Fruit fly (Drosophila melanogaster): ENCODE results near the gene nyo.
A peak's percentile ranks its signal among the peaks of the same experiment; 100 is the strongest.

DNA sequence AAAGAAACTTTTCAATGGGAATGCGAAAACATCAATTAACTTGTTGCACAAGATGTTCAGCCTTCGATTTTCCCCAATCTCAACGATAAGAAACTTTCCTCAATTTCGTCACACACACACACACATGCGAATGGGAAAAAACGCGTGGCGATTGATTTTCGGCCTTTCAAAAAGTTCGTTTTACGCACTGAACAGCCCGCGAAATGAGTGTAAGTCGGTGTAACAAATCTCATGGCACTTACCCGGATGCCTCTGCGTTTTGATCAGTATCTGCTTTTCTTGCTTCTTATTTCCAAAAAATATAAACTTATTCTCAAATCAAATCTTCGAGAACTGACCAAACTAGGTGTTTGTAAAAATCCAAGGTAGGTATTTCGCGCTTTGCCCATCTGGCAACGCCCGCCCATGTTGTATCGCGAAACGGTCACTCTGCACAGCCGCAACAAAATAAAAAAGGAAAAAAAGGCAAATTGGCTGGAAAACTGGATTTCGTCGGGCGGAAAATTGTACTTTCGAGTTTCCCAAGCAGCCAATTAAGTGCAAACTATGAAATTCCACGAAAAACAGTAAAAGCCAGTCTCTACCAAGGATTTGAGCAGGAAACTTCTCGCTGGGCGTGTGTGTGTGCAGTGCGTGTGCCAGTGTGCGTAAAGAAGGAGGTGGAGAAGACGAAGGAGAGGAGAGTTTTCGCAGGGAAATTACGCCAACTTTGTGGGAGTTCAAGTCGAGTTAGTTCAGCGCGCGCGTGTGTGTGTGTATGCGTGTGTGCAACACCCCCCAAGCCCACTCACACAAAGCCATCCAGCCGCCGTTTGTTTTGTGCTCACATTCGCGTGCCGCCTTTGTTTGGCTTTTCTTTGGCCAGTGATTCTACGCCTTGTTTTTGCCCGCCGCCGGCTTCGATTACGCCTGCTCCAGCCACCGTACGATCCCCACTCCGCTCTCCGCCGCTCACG, 68.1 kb downstream of the nyo start, which contains the start of gene Med:
- TF ChIP-seq CrebA (GFP tag; optimal IDR thresholded peaks at IDR 0.05; ENCODE audit: borderline replicate concordance) (no peak), psq (GFP tag; optimal IDR thresholded peaks at IDR 0.05) (peak; percentile 89), h (GFP tag; optimal IDR thresholded peaks at IDR 0.05) (peak; percentile 32), Dif (GFP tag; optimal IDR thresholded peaks at IDR 0.05; ENCODE audit: partially characterized antibody) (no peak), Abd-B (GFP tag; optimal IDR thresholded peaks at IDR 0.05) (no peak), Dfd (GFP tag; optimal IDR thresholded peaks at IDR 0.05) (no peak), woc (GFP tag; optimal IDR thresholded peaks at IDR 0.05) (no peak), GATAd (GFP tag; optimal IDR thresholded peaks at IDR 0.05) (no peak)
